Worm (Caenorhabditis elegans) whole organism, mixed stage, embryonic: ENCODE data around the gene sipa-1.

Experiments
- M03D4.4 ChIP-seq: sonication (generic microtip); optimal IDR thresholded peaks from 2 replicates; lab custom pipeline; 2017; ENCODE audit warnings: mild to moderate bottlenecking, missing genetic modification characterization, missing compliant biosample characterization
- drap-1 ChIP-seq: fragments of 200-800 bp; sonication (Bioruptor generic); optimal IDR thresholded peaks from 3 replicates; lab custom pipeline; 2018; ENCODE audit warnings: mild to moderate bottlenecking, missing genetic modification characterization, missing compliant biosample characterization
- elt-1 ChIP-seq: sonication (generic microtip); optimal IDR thresholded peaks from 2 replicates; lab custom pipeline; 2017; ENCODE audit warnings: missing genetic modification characterization, mild to moderate bottlenecking, missing compliant biosample characterization, antibody characterized with exemption, moderate library complexity, borderline replicate concordance; ENCODE audit not compliant: insufficient read depth
- elt-3 ChIP-seq: fragments of 150-350 bp; optimal IDR thresholded peaks from 2 replicates; lab custom pipeline; 2014; ENCODE audit warnings: missing biosample characterization, missing genetic modification characterization
- lin-13 ChIP-seq: fragments of 150-350 bp; optimal IDR thresholded peaks from 2 replicates; lab custom pipeline; 2014; ENCODE audit warnings: missing biosample characterization, missing genetic modification characterization
- lsy-2 ChIP-seq: fragments of 150-350 bp; optimal IDR thresholded peaks from 2 replicates; lab custom pipeline; 2014; ENCODE audit warnings: missing biosample characterization, missing genetic modification characterization
- mls-2 ChIP-seq: sonication (generic microtip); optimal IDR thresholded peaks from 2 replicates; lab custom pipeline; 2016; ENCODE audit warnings: mild to moderate bottlenecking, missing genetic modification characterization, moderate library complexity, missing compliant biosample characterization
- nhr-12 ChIP-seq: fragments of 150-350 bp; optimal IDR thresholded peaks from 2 replicates; lab custom pipeline; 2014; ENCODE audit warnings: missing biosample characterization, missing genetic modification characterization
- nhr-237 ChIP-seq: fragments of 150-350 bp; optimal IDR thresholded peaks from 2 replicates; lab custom pipeline; 2014; ENCODE audit warnings: missing biosample characterization, missing genetic modification characterization
- nhr-28 ChIP-seq: fragments of 150-350 bp; optimal IDR thresholded peaks from 2 replicates; lab custom pipeline; 2014; ENCODE audit warnings: missing biosample characterization, missing genetic modification characterization
- pha-4 ChIP-seq: fragments of 150-350 bp; optimal IDR thresholded peaks from 2 replicates; lab custom pipeline; 2018; ENCODE audit warnings: missing biosample characterization, missing genetic modification reagents, missing genetic modification characterization
- snpc-4 ChIP-seq: fragments of 150-350 bp; optimal IDR thresholded peaks from 2 replicates; lab custom pipeline; 2014; ENCODE audit warnings: missing biosample characterization, missing genetic modification characterization
- unc-62 ChIP-seq: fragments of 150-350 bp; optimal IDR thresholded peaks from 2 replicates; lab custom pipeline; 2014; ENCODE audit warnings: missing biosample characterization, missing genetic modification reagents, missing genetic modification characterization
- ztf-11 ChIP-seq: fragments of 150-350 bp; optimal IDR thresholded peaks from 2 replicates; lab custom pipeline; 2014; ENCODE audit warnings: missing biosample characterization, missing genetic modification characterization

- no peak for TF ChIP-seq ztf-11 (tag; lab: Kevin White, UChicago)
- no peak for TF ChIP-seq elt-1 (tag; lab: Kevin White, UChicago)
- TF ChIP-seq unc-62 (GFP tag; lab: Kevin White, UChicago): no peak
- TF ChIP-seq pha-4 (tag; lab: Kevin White, UChicago): peak; percentile 34
- TF ChIP-seq mls-2 (tag; lab: Kevin White, UChicago): peak; percentile 24
- no peak for TF ChIP-seq nhr-12 (tag; lab: Kevin White, UChicago)
- TF ChIP-seq nhr-237: no peak
- peak; percentile 23 for TF ChIP-seq drap-1 (GFP tag; lab: Kevin White, UChicago)
- TF ChIP-seq nhr-28 (tag; lab: Kevin White, UChicago): no peak
- peak; percentile 53 for TF ChIP-seq M03D4.4
- no peak for TF ChIP-seq lin-13 (tag; lab: Kevin White, UChicago)
- TF ChIP-seq lsy-2 (tag; lab: Kevin White, UChicago): no peak
- no peak for TF ChIP-seq snpc-4
- TF ChIP-seq elt-3 (tag; lab: Kevin White, UChicago): no peak
Observed at ce11 chrV:11638634-11639117, 1.6 kb upstream of the sipa-1 start.
